Worm (Caenorhabditis elegans) whole organism, late embryonic: ENCODE data around the gene srx-76.

Source experiments
- C38D4.7 ChIP-seq: fragments of 200-800 bp; sonication (Bioruptor generic); optimal IDR thresholded peaks from 2 replicates; lab custom pipeline; 2018; ENCODE audit warnings: mild to moderate bottlenecking, missing genetic modification characterization, moderate library complexity, missing compliant biosample characterization
- K09A11.1 ChIP-seq: sonication (generic microtip); optimal IDR thresholded peaks from 2 replicates; lab custom pipeline; 2017; ENCODE audit warnings: antibody characterized with exemption, mild to moderate bottlenecking, missing genetic modification characterization, missing compliant biosample characterization; ENCODE audit not compliant: insufficient read depth
- ceh-2 ChIP-seq: sonication (generic microtip); optimal IDR thresholded peaks from 2 replicates; lab custom pipeline; 2016; ENCODE audit warnings: missing genotype, missing genetic modification characterization, missing compliant biosample characterization
- ceh-30 ChIP-seq: fragments of 150-350 bp; optimal IDR thresholded peaks from 2 replicates; lab custom pipeline; 2014; ENCODE audit warnings: missing biosample characterization, missing genetic modification characterization
- ceh-48 ChIP-seq: sonication (generic microtip); optimal IDR thresholded peaks from 2 replicates; lab custom pipeline; 2016; ENCODE audit warnings: missing genetic modification characterization, inconsistent platforms, missing compliant biosample characterization
- dve-1 ChIP-seq: sonication (generic microtip); optimal IDR thresholded peaks from 2 replicates; lab custom pipeline; 2017; ENCODE audit warnings: antibody characterized with exemption, mild to moderate bottlenecking, missing genetic modification characterization, missing compliant biosample characterization
- rnt-1 ChIP-seq: sonication (generic microtip); optimal IDR thresholded peaks from 2 replicates; lab custom pipeline; 2016; ENCODE audit warnings: missing genetic modification characterization, missing compliant biosample characterization
- unc-86 ChIP-seq: sonication (generic microtip); optimal IDR thresholded peaks from 2 replicates; lab custom pipeline; 2016; ENCODE audit warnings: missing genetic modification characterization, missing compliant biosample characterization

srx-76 gene

DNA sequence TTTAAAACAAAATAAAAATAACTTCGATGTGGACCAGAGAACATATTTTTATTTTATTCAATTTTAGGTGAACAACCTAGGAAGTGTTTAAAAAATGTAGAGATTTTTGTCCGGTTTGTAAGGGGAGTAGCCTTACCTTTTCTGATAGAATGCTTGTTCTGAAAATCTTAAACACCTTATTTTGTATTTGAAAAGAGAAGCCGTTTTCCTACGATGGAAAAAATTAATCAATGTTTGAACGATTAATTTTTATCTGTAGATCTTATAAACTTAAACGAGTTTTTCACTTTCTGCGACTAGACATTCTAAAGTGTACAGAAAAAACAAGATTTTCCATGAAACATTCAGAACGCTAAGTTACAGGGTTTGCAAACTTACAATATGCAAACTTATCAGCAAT, 50.7 kb downstream of the srx-76 start, which contains the start of gene F58H1.6:
Gene F58H1.6, plus strand, starts transcription at position 301 of the 400 bp plus-strand sequence.
- no peak for TF ChIP-seq ceh-30 (tag; lab: Kevin White, UChicago)
- TF ChIP-seq unc-86 (tag; lab: Kevin White, UChicago), result no peak
- TF ChIP-seq rnt-1 (tag; lab: Kevin White, UChicago), result no peak
- TF ChIP-seq ceh-2 (tag; lab: Kevin White, UChicago), result no peak
- TF ChIP-seq ceh-48, result no peak
- TF ChIP-seq K09A11.1 (tag; lab: Kevin White, UChicago), result no peak
- no peak for TF ChIP-seq C38D4.7 (GFP tag; lab: Kevin White, UChicago)
- no peak for TF ChIP-seq dve-1 (tag; lab: Kevin White, UChicago)
